Worm (Caenorhabditis elegans) whole organism, L1 larva: ENCODE measurements around the gene C50E3.13.

ENCODE experiments used
- alr-1 ChIP-seq: fragments of 200-800 bp; sonication (Bioruptor generic); optimal IDR thresholded peaks from 2 replicates; lab custom pipeline; 2018; ENCODE audit warnings: borderline replicate concordance, mild to moderate bottlenecking, missing genetic modification characterization, missing compliant biosample characterization
- ceh-63 ChIP-seq: fragments of 200-800 bp; sonication (Bioruptor generic); optimal IDR thresholded peaks from 2 replicates; lab custom pipeline; 2018; ENCODE audit warnings: mild to moderate bottlenecking, missing genetic modification characterization, missing compliant biosample characterization
- ceh-8 ChIP-seq: fragments of 200-800 bp; sonication (Bioruptor generic); optimal IDR thresholded peaks from 2 replicates; lab custom pipeline; 2018; ENCODE audit warnings: mild to moderate bottlenecking, missing genetic modification characterization, moderate library complexity, missing compliant biosample characterization
- ceh-82 ChIP-seq, 3 experiments: fragments of 150-350 bp in 1 of 3; sonication (generic microtip) in 2 of 3; optimal IDR thresholded peaks; 2 replicates each; lab custom pipeline; 2014 to 2017; ENCODE audit warnings: missing biosample characterization in 3 of 3, missing genetic modification characterization in 3 of 3
- efl-1 ChIP-seq, 4 experiments: fragments of 150-350 bp; optimal IDR thresholded peaks in 3 of 4; peaks in 1 of 4; 1 replicate in 1 of 4; 2 replicates in 3 of 4; lab custom pipeline; 2014; ENCODE audit warnings: missing biosample characterization in 2 of 4, missing genetic modification characterization in 2 of 4, missing genetic modification reagents in 2 of 4
- efl-3 ChIP-seq: fragments of 200-800 bp; sonication (Bioruptor generic); optimal IDR thresholded peaks from 2 replicates; lab custom pipeline; 2018; ENCODE audit warnings: mild to moderate bottlenecking, missing genetic modification characterization, missing compliant biosample characterization
- ets-5 ChIP-seq: fragments of 200-800 bp; sonication (Bioruptor generic); IDR thresholded peaks from 2 replicates; pipeline ENCODE4 v1.3.6; 2022; ENCODE audit warnings: missing genetic modification characterization, missing compliant biosample characterization
- fkh-8 ChIP-seq: sonication (generic microtip); optimal IDR thresholded peaks from 2 replicates; lab custom pipeline; 2016; ENCODE audit warnings: mild to moderate bottlenecking, missing genetic modification characterization, missing compliant biosample characterization
- fos-1 ChIP-seq: fragments of 150-350 bp; optimal IDR thresholded peaks from 2 replicates; lab custom pipeline; 2014; ENCODE audit warnings: missing biosample characterization, missing genetic modification characterization
- jun-1 ChIP-seq: fragments of 150-350 bp; optimal IDR thresholded peaks from 2 replicates; lab custom pipeline; 2014; ENCODE audit warnings: missing biosample characterization, missing genetic modification reagents, missing genetic modification characterization
- lin-13 ChIP-seq: fragments of 150-350 bp; optimal IDR thresholded peaks from 2 replicates; lab custom pipeline; 2014; ENCODE audit warnings: missing biosample characterization, missing genetic modification reagents, missing genetic modification characterization
- lin-14 ChIP-seq: fragments of 200-800 bp; sonication (Bioruptor generic); optimal IDR thresholded peaks from 2 replicates; lab custom pipeline; 2018; ENCODE audit warnings: mild to moderate bottlenecking, missing genetic modification characterization, moderate library complexity, missing compliant biosample characterization
- lir-3 ChIP-seq: sonication (generic microtip); optimal IDR thresholded peaks from 2 replicates; lab custom pipeline; 2016; ENCODE audit warnings: mild to moderate bottlenecking, missing genetic modification characterization, moderate library complexity, missing compliant biosample characterization; ENCODE audit not compliant: poor library complexity
- mep-1 ChIP-seq: fragments of 150-350 bp; optimal IDR thresholded peaks from 2 replicates; lab custom pipeline; 2014; ENCODE audit warnings: missing biosample characterization, missing genetic modification characterization
- nhr-20 ChIP-seq: sonication (generic microtip); optimal IDR thresholded peaks from 2 replicates; lab custom pipeline; 2016; ENCODE audit warnings: mild to moderate bottlenecking, missing genetic modification characterization, missing compliant biosample characterization
- nhr-47 ChIP-seq: sonication (generic microtip); optimal IDR thresholded peaks from 2 replicates; lab custom pipeline; 2016; ENCODE audit warnings: mild to moderate bottlenecking, missing genetic modification characterization, moderate library complexity, missing compliant biosample characterization
- nhr-77 ChIP-seq: fragments of 150-350 bp; optimal IDR thresholded peaks from 2 replicates; lab custom pipeline; 2014; ENCODE audit warnings: missing biosample characterization, missing genetic modification characterization
- nhr-85 ChIP-seq: sonication (generic microtip); peaks from one replicate; lab custom pipeline; 2016; ENCODE audit warnings: missing genetic modification characterization, inconsistent platforms, missing compliant biosample characterization
- rnt-1 ChIP-seq: sonication (generic microtip); optimal IDR thresholded peaks from 2 replicates; lab custom pipeline; 2016; ENCODE audit warnings: mild to moderate bottlenecking, missing genetic modification characterization, moderate library complexity, missing compliant biosample characterization
- sox-4 ChIP-seq: sonication (generic microtip); optimal IDR thresholded peaks from 2 replicates; lab custom pipeline; 2016; ENCODE audit warnings: missing genetic modification characterization, missing compliant biosample characterization
- swsn-7 ChIP-seq: sonication (generic microtip); optimal IDR thresholded peaks from 2 replicates; lab custom pipeline; 2016; ENCODE audit warnings: missing genetic modification characterization, missing compliant biosample characterization
- unc-130 ChIP-seq: fragments of 150-350 bp; optimal IDR thresholded peaks from 2 replicates; lab custom pipeline; 2017; ENCODE audit warnings: missing biosample characterization, missing genetic modification characterization, inconsistent platforms
- unc-62 ChIP-seq: fragments of 150-350 bp; optimal IDR thresholded peaks from 2 replicates; lab custom pipeline; 2014; ENCODE audit warnings: missing biosample characterization, missing genetic modification reagents, missing genetic modification characterization
- zag-1 ChIP-seq: fragments of 150-350 bp; optimal IDR thresholded peaks from 2 replicates; lab custom pipeline; 2014; ENCODE audit warnings: missing biosample characterization, missing genetic modification characterization
- ztf-11 ChIP-seq, 2 experiments: sonication (generic microtip); optimal IDR thresholded peaks; 2 replicates each; lab custom pipeline; 2016 to 2017; ENCODE audit warnings: missing genetic modification characterization in 2 of 2, missing biosample characterization in 1 of 2, missing compliant biosample characterization in 1 of 2

The C50E3.13 gene

ce11 chrV:7575563-7575962 is 48.5 kb downstream of the C50E3.13 start, which contains the start of the genes snu-66 and ints-9 (continued):
- TF ChIP-seq ceh-8 (GFP tag; lab: Kevin White, UChicago) (peak; percentile 27), nhr-77 (tag; lab: Kevin White, UChicago) (peak; percentile 10), ceh-63 (GFP tag; lab: Kevin White, UChicago) (no peak), lin-14 (GFP tag; lab: Kevin White, UChicago) (peak; percentile 66), lin-13 (GFP tag; lab: Kevin White, UChicago) (peak; percentile 57), efl-1 (optimal IDR thresholded peaks at IDR 0.05; lab: Kevin White, UChicago) (peak; percentile 67 to 80), efl-1 (GFP tag; optimal IDR thresholded peaks at IDR 0.05 in 1 of 2; lab: Kevin White, UChicago) (peak; percentile 78 to 96), unc-62 (GFP tag; lab: Kevin White, UChicago) (no peak), efl-3 (GFP tag; lab: Kevin White, UChicago) (no peak), nhr-20 (tag; lab: Kevin White, UChicago) (peak; percentile 77), nhr-85 (tag; lab: Kevin White, UChicago) (peak; percentile 81), zag-1 (tag; lab: Kevin White, UChicago) (no peak), mep-1 (tag; lab: Kevin White, UChicago) (peak; percentile 87), lir-3 (tag; lab: Kevin White, UChicago) (peak; percentile 18), ceh-82 (tag; optimal IDR thresholded peaks at IDR 0.05; lab: Kevin White, UChicago) (peak; percentile 66 to 81 (median 67)), unc-130 (tag; lab: Kevin White, UChicago) (peak; percentile 71), fkh-8 (tag; lab: Kevin White, UChicago) (peak; percentile 33), ztf-11 (tag; optimal IDR thresholded peaks at IDR 0.05; lab: Kevin White, UChicago) (peak in 1 of 2 experiments; percentile 33), alr-1 (no peak), sox-4 (tag; lab: Kevin White, UChicago) (no peak), ets-5 (no peak), fos-1 (tag; lab: Kevin White, UChicago) (peak; percentile 34), swsn-7 (peak; percentile 80), nhr-47 (tag; lab: Kevin White, UChicago) (peak; percentile 81), jun-1 (tag; lab: Kevin White, UChicago) (peak; percentile 30), rnt-1 (tag; lab: Kevin White, UChicago) (peak; percentile 79)
